Worm (Caenorhabditis elegans) whole organism, L2 larva: ENCODE results near the gene ZK355.2.

Experiments
- C34F6.9 ChIP-seq: fragments of 150-350 bp; optimal IDR thresholded peaks from 2 replicates; lab custom pipeline; 2014; ENCODE audit warnings: missing biosample characterization, missing genetic modification characterization
- F13H6.1 ChIP-seq: sonication (generic microtip); optimal IDR thresholded peaks from 2 replicates; lab custom pipeline; 2016; ENCODE audit warnings: missing genetic modification characterization, missing compliant biosample characterization
- R02D3.7 ChIP-seq: fragments of 150-350 bp; optimal IDR thresholded peaks from 2 replicates; lab custom pipeline; 2014; ENCODE audit warnings: missing biosample characterization, missing genetic modification characterization
- ZK546.5 ChIP-seq: sonication (generic microtip); optimal IDR thresholded peaks from 2 replicates; lab custom pipeline; 2017; ENCODE audit warnings: missing biosample characterization, missing genetic modification characterization
- alr-1 ChIP-seq: fragments of 150-350 bp; optimal IDR thresholded peaks from 2 replicates; lab custom pipeline; 2014; ENCODE audit warnings: missing biosample characterization, missing genetic modification characterization
- aly-2 ChIP-seq: fragments of 150-350 bp; optimal IDR thresholded peaks from 2 replicates; lab custom pipeline; 2014; ENCODE audit warnings: missing biosample characterization, missing genetic modification characterization
- ama-1 ChIP-seq: fragments of 150-350 bp; optimal IDR thresholded peaks from 2 replicates; lab custom pipeline; 2018; ENCODE audit warnings: inconsistent platforms
- ceh-82 ChIP-seq: fragments of 150-350 bp; optimal IDR thresholded peaks from 2 replicates; lab custom pipeline; 2014; ENCODE audit warnings: missing biosample characterization, missing genetic modification characterization
- crh-2 ChIP-seq: sonication (generic microtip); optimal IDR thresholded peaks from 2 replicates; lab custom pipeline; 2017; ENCODE audit warnings: missing biosample characterization, missing genetic modification characterization
- dmd-4 ChIP-seq: sonication (generic microtip); optimal IDR thresholded peaks from 2 replicates; lab custom pipeline; 2017; ENCODE audit warnings: missing biosample characterization, missing genetic modification characterization
- egl-27 ChIP-seq: sonication (generic microtip); optimal IDR thresholded peaks from 3 replicates; lab custom pipeline; 2017; ENCODE audit warnings: missing biosample characterization, missing genetic modification reagents, missing genetic modification characterization
- fos-1 ChIP-seq: fragments of 150-350 bp; optimal IDR thresholded peaks from 2 replicates; lab custom pipeline; 2014; ENCODE audit warnings: missing biosample characterization, missing genetic modification characterization
- gmeb-1 ChIP-seq: fragments of 150-350 bp; optimal IDR thresholded peaks from 2 replicates; lab custom pipeline; 2014; ENCODE audit warnings: missing biosample characterization, missing genetic modification characterization
- lin-11 ChIP-seq: fragments of 150-350 bp; sonication (generic microtip); optimal IDR thresholded peaks from 2 replicates; lab custom pipeline; 2014; ENCODE audit warnings: missing biosample characterization, missing genetic modification characterization, inconsistent platforms, mixed read lengths
- lin-13 ChIP-seq: fragments of 150-350 bp; optimal IDR thresholded peaks from 2 replicates; lab custom pipeline; 2014; ENCODE audit warnings: missing biosample characterization, missing genetic modification reagents, missing genetic modification characterization
- lin-39 ChIP-seq: fragments of 150-350 bp; optimal IDR thresholded peaks from 2 replicates; lab custom pipeline; 2014; ENCODE audit warnings: missing biosample characterization, missing genetic modification reagents, missing genetic modification characterization
- lsy-2 ChIP-seq, 2 experiments: fragments of 150-350 bp in 1 of 2; sonication (generic microtip) in 1 of 2; optimal IDR thresholded peaks; 2 replicates each; lab custom pipeline; 2014 to 2017; ENCODE audit warnings: missing biosample characterization in 2 of 2, missing genetic modification characterization in 2 of 2
- mbf-1 ChIP-seq: sonication (generic microtip); optimal IDR thresholded peaks from 2 replicates; lab custom pipeline; 2017; ENCODE audit warnings: missing biosample characterization, missing genetic modification characterization
- mdl-1 ChIP-seq, 2 experiments: fragments of 150-350 bp in 1 of 2; sonication (generic microtip) in 1 of 2; optimal IDR thresholded peaks; 2 replicates each; lab custom pipeline; 2017; ENCODE audit warnings: missing biosample characterization in 2 of 2, missing genetic modification characterization in 2 of 2
- nhr-129 ChIP-seq: fragments of 150-350 bp; optimal IDR thresholded peaks from 2 replicates; lab custom pipeline; 2014; ENCODE audit warnings: missing biosample characterization, missing genetic modification characterization
- nhr-21 ChIP-seq: fragments of 150-350 bp; optimal IDR thresholded peaks from 2 replicates; lab custom pipeline; 2014; ENCODE audit warnings: missing biosample characterization, missing genetic modification characterization
- nhr-237 ChIP-seq: fragments of 150-350 bp; optimal IDR thresholded peaks from 2 replicates; lab custom pipeline; 2014; ENCODE audit warnings: missing biosample characterization, missing genetic modification characterization
- nhr-25 ChIP-seq: fragments of 150-350 bp; sonication (generic microtip); optimal IDR thresholded peaks from 3 replicates; lab custom pipeline; 2014; ENCODE audit warnings: missing biosample characterization, missing genetic modification characterization
- nhr-6 ChIP-seq: fragments of 150-350 bp; optimal IDR thresholded peaks from 2 replicates; lab custom pipeline; 2014; ENCODE audit warnings: missing biosample characterization, missing genetic modification characterization
- nhr-77 ChIP-seq: fragments of 150-350 bp; optimal IDR thresholded peaks from 2 replicates; lab custom pipeline; 2014; ENCODE audit warnings: missing biosample characterization, missing genetic modification characterization
- sem-4 ChIP-seq: fragments of 150-350 bp; optimal IDR thresholded peaks from 2 replicates; lab custom pipeline; 2014; ENCODE audit warnings: missing biosample characterization, missing genetic modification reagents, missing genetic modification characterization
- sma-3 ChIP-seq: sonication (generic microtip); optimal IDR thresholded peaks from 2 replicates; lab custom pipeline; 2016; ENCODE audit warnings: missing genetic modification reagents, missing genetic modification characterization, missing compliant biosample characterization
- sma-9 ChIP-seq, 2 experiments: fragments of 150-350 bp in 1 of 2; sonication (generic microtip) in 1 of 2; optimal IDR thresholded peaks; 2 replicates each; lab custom pipeline; 2014 to 2016; ENCODE audit warnings: missing genetic modification characterization in 2 of 2, mild to moderate bottlenecking in 1 of 2, missing biosample characterization in 1 of 2, missing compliant biosample characterization in 1 of 2, missing genetic modification reagents in 1 of 2, moderate library complexity in 1 of 2
- snpc-4 ChIP-seq: fragments of 150-350 bp; optimal IDR thresholded peaks from 2 replicates; lab custom pipeline; 2014; ENCODE audit warnings: missing biosample characterization, missing genetic modification characterization
- unc-55 ChIP-seq: fragments of 150-350 bp; sonication (generic microtip); optimal IDR thresholded peaks from 3 replicates; lab custom pipeline; 2014; ENCODE audit warnings: missing biosample characterization, missing genetic modification reagents, missing genetic modification characterization
- unc-62 ChIP-seq: fragments of 150-350 bp; optimal IDR thresholded peaks from 2 replicates; lab custom pipeline; 2014; ENCODE audit warnings: missing biosample characterization, missing genetic modification reagents, missing genetic modification characterization
- zag-1 ChIP-seq: fragments of 150-350 bp; optimal IDR thresholded peaks from 2 replicates; lab custom pipeline; 2014; ENCODE audit warnings: missing biosample characterization, missing genetic modification characterization
- ztf-1 ChIP-seq: fragments of 200-800 bp; sonication (Bioruptor generic); conservative IDR thresholded peaks from 2 replicates; pipeline ENCODE4 v1.3.6; 2022; ENCODE audit warnings: missing genetic modification characterization, missing compliant biosample characterization
- ztf-4 ChIP-seq: fragments of 150-350 bp; optimal IDR thresholded peaks from 2 replicates; lab custom pipeline; 2014; ENCODE audit warnings: missing biosample characterization, missing genetic modification characterization

The ZK355.2 gene

ce11 chrII:2920234-2920633, 3.5 kb upstream of the ZK355.2 start:
- TF ChIP-seq nhr-77 (no peak), sem-4 (tag; lab: Kevin White, UChicago) (no peak), egl-27 (tag; lab: Kevin White, UChicago) (no peak), fos-1 (tag; lab: Kevin White, UChicago) (no peak), aly-2 (no peak), sma-9 (GFP tag; optimal IDR thresholded peaks at IDR 0.05; lab: Kevin White, UChicago) (no peak), sma-9 (tag; optimal IDR thresholded peaks at IDR 0.05; lab: Kevin White, UChicago) (no peak), snpc-4 (tag; lab: Kevin White, UChicago) (no peak), sma-3 (GFP tag; lab: Kevin White, UChicago) (no peak), mbf-1 (no peak), lin-39 (no peak), nhr-6 (no peak)

ce11 chrII:2920817-2921458, 2.8 kb upstream of the ZK355.2 start:
- TF ChIP-seq mbf-1 (no peak), lin-13 (GFP tag; lab: Kevin White, UChicago) (peak; percentile 1), mdl-1 (tag; optimal IDR thresholded peaks at IDR 0.05; lab: Kevin White, UChicago) (peak; percentile 70 to 82), nhr-129 (tag; lab: Kevin White, UChicago) (peak; percentile 48), unc-55 (peak; percentile 64), nhr-25 (tag; lab: Kevin White, UChicago) (peak; percentile 35), ztf-4 (tag; lab: Kevin White, UChicago) (no peak), F13H6.1 (tag; lab: Kevin White, UChicago) (peak; percentile 7), C34F6.9 (tag; lab: Kevin White, UChicago) (peak; percentile 80), unc-62 (no peak), nhr-77 (no peak), ztf-1 (GFP tag; lab: Robert Waterston, UW) (no peak), lsy-2 (tag; optimal IDR thresholded peaks at IDR 0.05; lab: Kevin White, UChicago) (peak; percentile 26 to 62), lin-11 (tag; lab: Kevin White, UChicago) (peak; percentile 6), nhr-21 (tag; lab: Kevin White, UChicago) (no peak), fos-1 (tag; lab: Kevin White, UChicago) (peak; percentile 61), sma-9 (GFP tag; optimal IDR thresholded peaks at IDR 0.05; lab: Kevin White, UChicago) (peak; percentile 52), sma-9 (tag; optimal IDR thresholded peaks at IDR 0.05; lab: Kevin White, UChicago) (no peak), alr-1 (tag; lab: Kevin White, UChicago) (no peak), zag-1 (tag; lab: Kevin White, UChicago) (no peak), crh-2 (tag; lab: Kevin White, UChicago) (peak; percentile 28), gmeb-1 (tag; lab: Kevin White, UChicago) (peak; percentile 27), lin-39 (no peak), sma-3 (GFP tag; lab: Kevin White, UChicago) (peak; percentile 15), ZK546.5 (tag; lab: Kevin White, UChicago) (no peak), ceh-82 (no peak), dmd-4 (no peak)

ce11 chrII:2921860-2922259, 1.9 kb upstream of the ZK355.2 start:
- no peak for TF ChIP-seq sma-9 (GFP tag; optimal IDR thresholded peaks at IDR 0.05; lab: Kevin White, UChicago)
- TF ChIP-seq sma-9 (tag; optimal IDR thresholded peaks at IDR 0.05; lab: Kevin White, UChicago), result no peak
- no peak for TF ChIP-seq snpc-4 (tag; lab: Kevin White, UChicago)
- TF ChIP-seq aly-2, result no peak
- TF ChIP-seq R02D3.7 (tag; lab: Kevin White, UChicago), result no peak
- no peak for TF ChIP-seq F13H6.1 (tag; lab: Kevin White, UChicago)

DNA sequence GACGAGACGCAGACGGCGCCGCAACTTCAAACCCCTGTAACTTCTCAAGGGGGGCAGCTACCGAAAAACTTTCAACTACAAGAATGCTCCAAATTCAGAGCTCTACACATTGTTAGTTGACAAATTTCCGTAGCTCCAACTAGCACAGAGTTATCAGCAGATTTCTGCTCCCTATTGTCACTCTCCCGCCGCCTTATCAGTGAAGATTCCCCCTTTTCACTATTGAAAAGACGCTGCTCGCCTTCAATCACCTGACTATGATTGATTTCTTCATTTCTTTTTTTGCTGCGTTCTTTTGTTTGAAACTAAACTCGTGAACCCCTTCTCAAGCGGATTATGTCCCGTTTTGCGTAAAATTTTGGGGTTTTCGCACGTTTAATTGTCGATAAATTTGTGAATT, 1.4 kb upstream of the ZK355.2 start:
- TF ChIP-seq nhr-237 (tag; lab: Kevin White, UChicago) (no peak), alr-1 (tag; lab: Kevin White, UChicago) (no peak), ama-1 (no peak), sma-3 (GFP tag; lab: Kevin White, UChicago) (no peak), fos-1 (tag; lab: Kevin White, UChicago) (peak; percentile 41), crh-2 (tag; lab: Kevin White, UChicago) (peak; percentile 42)

- no peak for TF ChIP-seq mdl-1 (tag; optimal IDR thresholded peaks at IDR 0.05; lab: Kevin White, UChicago)
These were observed 935 bp upstream of the ZK355.2 start for ce11 chrII:2922782-2923181.
